Worm (Caenorhabditis elegans) whole organism, L3 larva: ENCODE measurements around the gene C29E4.17.

Experiments used
- ama-1 ChIP-seq: fragments of 150-350 bp; optimal IDR thresholded peaks from 2 replicates; lab custom pipeline; 2018
- egl-27 ChIP-seq: sonication (generic microtip); optimal IDR thresholded peaks from 4 replicates; lab custom pipeline; 2017; ENCODE audit warnings: missing biosample characterization, missing genetic modification reagents, missing genetic modification characterization
- elt-2 ChIP-seq: sonication (generic microtip); optimal IDR thresholded peaks from 2 replicates; lab custom pipeline; 2016; ENCODE audit warnings: missing genetic modification reagents, mild to moderate bottlenecking, missing genetic modification characterization, missing compliant biosample characterization
- elt-3 ChIP-seq, 3 experiments: fragments of 150-350 bp in 1 of 3; sonication (generic microtip) in 2 of 3; optimal IDR thresholded peaks; 2 replicates in 2 of 3; 4 replicates in 1 of 3; lab custom pipeline; 2014 to 2017; ENCODE audit warnings: missing biosample characterization in 3 of 3, missing genetic modification characterization in 3 of 3
- jun-1 ChIP-seq: fragments of 150-350 bp; optimal IDR thresholded peaks from 2 replicates; lab custom pipeline; 2014; ENCODE audit warnings: missing biosample characterization, missing genetic modification reagents, missing genetic modification characterization
- nhr-11 ChIP-seq: fragments of 150-350 bp; optimal IDR thresholded peaks from 2 replicates; lab custom pipeline; 2014; ENCODE audit warnings: missing biosample characterization, missing genetic modification characterization
- nhr-28 ChIP-seq: fragments of 150-350 bp; optimal IDR thresholded peaks from 2 replicates; lab custom pipeline; 2014; ENCODE audit warnings: missing biosample characterization, missing genetic modification characterization
- nhr-77 ChIP-seq: fragments of 150-350 bp; optimal IDR thresholded peaks from 2 replicates; lab custom pipeline; 2014; ENCODE audit warnings: missing biosample characterization, missing genetic modification characterization
- snpc-4 ChIP-seq: fragments of 150-350 bp; optimal IDR thresholded peaks from 2 replicates; lab custom pipeline; 2014; ENCODE audit warnings: missing biosample characterization, missing genetic modification characterization
- tbx-2 ChIP-seq: sonication (generic microtip); optimal IDR thresholded peaks from 2 replicates; lab custom pipeline; 2016; ENCODE audit warnings: mild to moderate bottlenecking, missing genetic modification characterization, missing compliant biosample characterization
- ztf-4 ChIP-seq: fragments of 150-350 bp; optimal IDR thresholded peaks from 2 replicates; lab custom pipeline; 2014; ENCODE audit warnings: missing biosample characterization, missing genetic modification characterization

DNA sequence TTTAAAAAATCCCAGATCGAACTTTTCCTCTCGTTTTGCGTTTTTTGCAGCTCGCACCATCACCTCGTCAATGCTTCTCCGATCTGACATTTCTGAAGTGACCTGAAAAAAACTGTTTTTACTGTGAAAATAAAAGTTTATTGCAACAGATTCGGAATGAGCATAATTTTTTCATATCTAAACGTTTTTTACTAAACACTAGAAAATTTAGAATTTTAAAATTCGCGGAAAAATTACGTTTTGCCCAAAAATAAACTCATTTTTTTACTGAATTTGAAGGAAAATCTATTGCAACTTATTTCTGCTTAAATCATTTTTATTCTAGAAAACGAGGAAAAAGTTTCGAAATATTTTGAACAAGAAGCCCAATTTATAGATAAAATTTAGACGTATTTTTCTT is 39.4 kb upstream of the C29E4.17 start, which contains the start of gene ZK688.9:
- TF ChIP-seq snpc-4 (tag; lab: Kevin White, UChicago), result no peak
- TF ChIP-seq elt-2 (tag; lab: Kevin White, UChicago), result no peak
- TF ChIP-seq nhr-28, result no peak
- TF ChIP-seq ztf-4 (tag; lab: Kevin White, UChicago), result no peak
- TF ChIP-seq nhr-77, result no peak
- TF ChIP-seq elt-3 (tag; optimal IDR thresholded peaks at IDR 0.05; lab: Kevin White, UChicago), result no peak
- TF ChIP-seq jun-1 (tag; lab: Kevin White, UChicago), result no peak
- TF ChIP-seq tbx-2 (tag; lab: Kevin White, UChicago), result no peak
- no peak for TF ChIP-seq nhr-11 (tag; lab: Kevin White, UChicago)
- no peak for TF ChIP-seq egl-27 (tag; lab: Kevin White, UChicago)
- TF ChIP-seq ama-1 (lab: Kevin White, UChicago), result no peak
